Fruit fly (Drosophila melanogaster): ENCODE data around the gene Neb-cGP.

Neb-cGP gene

DNA sequence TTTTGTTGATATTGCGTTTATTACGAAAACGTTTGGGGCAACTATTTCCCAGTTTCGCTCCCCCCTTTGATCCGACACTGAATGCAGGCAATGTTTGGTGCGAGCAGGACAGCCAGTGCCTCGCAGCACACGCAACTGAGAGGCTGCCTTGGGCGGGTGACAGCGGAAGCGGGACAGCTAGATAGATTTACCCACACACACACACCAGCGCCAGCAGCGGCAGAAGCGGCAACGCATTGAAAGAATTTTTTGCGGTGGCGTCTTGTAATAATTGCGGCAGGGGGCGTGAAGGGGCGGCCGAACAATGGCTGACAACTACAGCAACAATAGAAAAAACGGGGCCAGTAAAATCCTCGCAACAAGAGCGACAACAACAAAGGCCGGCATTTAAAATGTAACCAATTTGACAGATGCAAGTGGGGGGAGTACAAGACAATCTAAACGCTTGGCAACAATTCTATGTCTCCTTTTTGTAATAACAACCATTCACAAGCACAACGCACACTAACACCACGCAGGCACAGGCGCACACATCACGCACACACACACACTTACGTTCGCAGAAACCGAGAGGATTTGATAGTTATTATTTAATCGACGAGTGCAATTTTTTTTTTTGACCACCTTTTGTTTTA is 12.2 kb downstream of the Neb-cGP start (continued):
- TF ChIP-seq CG2712 (tag; optimal IDR thresholded peaks at IDR 0.05) (peak; percentile 32), CG12659 (GFP tag; optimal IDR thresholded peaks at IDR 0.05) (peak; percentile 59), CG8478 (optimal IDR thresholded peaks at IDR 0.05) (peak; percentile 87), tll (GFP tag; optimal IDR thresholded peaks at IDR 0.05) (no peak), CG1832 (GFP tag; optimal IDR thresholded peaks at IDR 0.05) (peak; percentile 94), lola (GFP tag; optimal IDR thresholded peaks at IDR 0.05) (no peak), CG4360 (GFP tag; IDR thresholded peaks at IDR 0.05) (peak; percentile 42; the same call in 1 of the 2 replicates), pb (GFP tag; optimal IDR thresholded peaks at IDR 0.05) (no peak), hbn (GFP tag; IDR thresholded peaks at IDR 0.05; ENCODE audit: partially characterized antibody) (no peak), Hmx (GFP tag; optimal IDR thresholded peaks at IDR 0.05) (no peak), CG42726 (GFP tag; IDR thresholded peaks at IDR 0.05; ENCODE audit: partially characterized antibody) (peak; percentile 43; the same call in 1 of the 2 replicates), CG17912 (GFP tag; optimal IDR thresholded peaks at IDR 0.05) (no peak), Poxn (GFP tag; IDR thresholded peaks at IDR 0.05) (no peak), MESR4 (GFP tag; optimal IDR thresholded peaks at IDR 0.05) (peak; percentile 43), gcm2 (GFP tag; optimal IDR thresholded peaks at IDR 0.05) (no peak), CG18619 (GFP tag; optimal IDR thresholded peaks at IDR 0.05) (no peak), Nf-YB (GFP tag; optimal IDR thresholded peaks at IDR 0.05) (peak; percentile 26), CG2199 (GFP tag; IDR thresholded peaks at IDR 0.05) (0 out of 3 replicates have a peak, but pooled peaks have one; percentile 29), CoRest (tag; optimal IDR thresholded peaks at IDR 0.05) (peak; percentile 6), chn (GFP tag; optimal IDR thresholded peaks at IDR 0.05) (peak; percentile 18), Drgx (GFP tag; IDR thresholded peaks at IDR 0.05) (0 out of 2 replicates have a peak, but pooled peaks have one; percentile 22), BtbVII (GFP tag; optimal IDR thresholded peaks at IDR 0.05) (no peak), ci (GFP tag; IDR thresholded peaks at IDR 0.05) (peak; percentile 54; the same call in 1 of the 3 replicates), ato (GFP tag; IDR thresholded peaks at IDR 0.05; ENCODE audit: partially characterized antibody) (0 out of 2 replicates have a peak, but pooled peaks have one; percentile 18), CG8388 (GFP tag; optimal IDR thresholded peaks at IDR 0.05) (no peak), CG32767 (GFP tag; IDR thresholded peaks at IDR 0.05) (0 out of 2 replicates have a peak, but pooled peaks have one; percentile 18), CG34376 (GFP tag; optimal IDR thresholded peaks at IDR 0.05) (peak; percentile 2), B-H1 (GFP tag; IDR thresholded peaks at IDR 0.05) (no peak), CG4617 (GFP tag; optimal IDR thresholded peaks at IDR 0.05; ENCODE audit: borderline replicate concordance) (peak; percentile 16), Hey (tag; optimal IDR thresholded peaks at IDR 0.05) (no peak), Pdp1 (GFP tag; optimal IDR thresholded peaks at IDR 0.05) (peak in 1 of 2 experiments; percentile 69), ATbp (GFP tag; optimal IDR thresholded peaks at IDR 0.05) (no peak), cg (GFP tag; optimal IDR thresholded peaks at IDR 0.05) (peak; percentile 91), PHDP (tag; optimal IDR thresholded peaks at IDR 0.05) (no peak), CTCF (GFP tag; optimal IDR thresholded peaks at IDR 0.05) (peak; percentile 71), stc (GFP tag; IDR thresholded peaks at IDR 0.05) (peak; percentile 14; the same call in 1 of the 2 replicates), HmgD (GFP tag; optimal IDR thresholded peaks at IDR 0.05) (peak; percentile 5), E2f2 (GFP tag; IDR thresholded peaks at IDR 0.05) (0 out of 2 replicates have a peak, but pooled peaks have one; percentile 24), HLH54F (GFP tag; optimal IDR thresholded peaks at IDR 0.05) (peak; percentile 3), phol (tag; optimal IDR thresholded peaks at IDR 0.05) (peak; percentile 58), nerfin-1 (tag; optimal IDR thresholded peaks at IDR 0.05) (peak; percentile 24), MTF-1 (GFP tag; optimal IDR thresholded peaks at IDR 0.05; ENCODE audit: borderline replicate concordance) (no peak), sim (GFP tag; IDR thresholded peaks at IDR 0.05) (no peak), ftz-f1 (GFP tag; optimal IDR thresholded peaks at IDR 0.05) (peak; percentile 31), nom (GFP tag; optimal IDR thresholded peaks at IDR 0.05) (peak; percentile 9), gsb-n (tag; optimal IDR thresholded peaks at IDR 0.05) (peak; percentile 32), stwl (tag; optimal IDR thresholded peaks at IDR 0.05) (peak; percentile 35), CG1602 (GFP tag; optimal IDR thresholded peaks at IDR 0.05) (no peak), YL-1 (GFP tag; optimal IDR thresholded peaks at IDR 0.05) (peak; percentile 81)
